Worm (Caenorhabditis elegans) whole organism, young adult: ENCODE results near the gene C35A5.3.

Experiments used
- B0019.2 ChIP-seq: fragments of 200-800 bp; sonication (Bioruptor generic); conservative IDR thresholded peaks from 2 replicates; pipeline ENCODE4 v1.3.6; 2022; ENCODE audit warnings: missing genetic modification reagents, missing genetic modification characterization, missing compliant biosample characterization
- B0261.1 ChIP-seq: sonication (generic microtip); optimal IDR thresholded peaks from 2 replicates; lab custom pipeline; 2016; ENCODE audit warnings: mild to moderate bottlenecking, missing genetic modification characterization, moderate library complexity, missing compliant biosample characterization
- C17E4.6 ChIP-seq: fragments of 200-800 bp; sonication (Bioruptor generic); IDR thresholded peaks from 2 replicates; pipeline ENCODE4 v1.3.6; 2022; ENCODE audit warnings: missing genetic modification reagents, missing genetic modification characterization, missing compliant biosample characterization
- D2030.7 ChIP-seq: fragments of 200-800 bp; sonication (Bioruptor generic); IDR thresholded peaks from 2 replicates; pipeline ENCODE4 v1.3.6; 2022; ENCODE audit warnings: missing genetic modification reagents, missing genetic modification characterization, missing compliant biosample characterization
- F37B4.10 ChIP-seq: fragments of 200-800 bp; sonication (Bioruptor generic); IDR thresholded peaks from 2 replicates; pipeline ENCODE4 v1.3.6; 2022; ENCODE audit warnings: missing genetic modification characterization, missing compliant biosample characterization
- F39B2.1 ChIP-seq: fragments of 200-800 bp; sonication (Bioruptor generic); IDR thresholded peaks from 2 replicates; pipeline ENCODE4 v1.3.6; 2022; ENCODE audit warnings: missing genetic modification reagents, missing genetic modification characterization, missing compliant biosample characterization
- F57A8.1 ChIP-seq: fragments of 200-800 bp; sonication (Bioruptor generic); optimal IDR thresholded peaks from 2 replicates; lab custom pipeline; 2018; ENCODE audit warnings: mild to moderate bottlenecking, missing genetic modification characterization, moderate library complexity, missing compliant biosample characterization
- T07F8.4 ChIP-seq: sonication (generic microtip); optimal IDR thresholded peaks from 2 replicates; lab custom pipeline; 2016; ENCODE audit warnings: mild to moderate bottlenecking, missing genetic modification characterization, moderate library complexity, missing compliant biosample characterization
- Y56A3A.18 ChIP-seq: fragments of 200-800 bp; sonication (Bioruptor generic); IDR thresholded peaks from 2 replicates; pipeline ENCODE4 v1.3.6; 2022; ENCODE audit warnings: missing genetic modification reagents, missing genetic modification characterization, missing compliant biosample characterization
- Y79H2A.3 ChIP-seq: fragments of 200-800 bp; sonication (Bioruptor generic); conservative IDR thresholded peaks from 2 replicates; pipeline ENCODE4 v1.3.6; 2022; ENCODE audit warnings: missing genetic modification reagents, missing genetic modification characterization, missing compliant biosample characterization
- Y95B8A.8 ChIP-seq: fragments of 200-800 bp; sonication (Bioruptor generic); IDR thresholded peaks from 2 replicates; pipeline ENCODE4 v1.3.6; 2022; ENCODE audit warnings: missing genetic modification reagents, missing genetic modification characterization, missing compliant biosample characterization
- ama-1 ChIP-seq, 3 experiments: fragments of 150-350 bp in 1 of 3; sonication (generic microtip) in 2 of 3; optimal IDR thresholded peaks; 2 replicates each; lab custom pipeline; 2014 to 2018; ENCODE audit warnings: missing biosample characterization in 2 of 3, missing genetic modification characterization in 2 of 3, missing genetic modification reagents in 2 of 3
- attf-5 ChIP-seq: fragments of 200-800 bp; sonication (Bioruptor generic); optimal IDR thresholded peaks from 2 replicates; lab custom pipeline; 2018; ENCODE audit warnings: mild to moderate bottlenecking, missing genetic modification characterization, missing compliant biosample characterization
- bed-1 ChIP-seq: fragments of 200-800 bp; sonication (Bioruptor generic); IDR thresholded peaks from 2 replicates; pipeline ENCODE4 v1.3.6; 2022; ENCODE audit warnings: missing genetic modification reagents, missing genetic modification characterization, missing compliant biosample characterization
- cebp-1 ChIP-seq, 2 experiments: fragments of 200-800 bp in 1 of 2; sonication (Bioruptor generic) in 1 of 2; sonication (generic microtip) in 1 of 2; IDR thresholded peaks in 1 of 2; optimal IDR thresholded peaks in 1 of 2; 2 replicates each; pipeline versions ENCODE4 v1.3.6 to Lab custom; 2017 to 2022; ENCODE audit warnings: missing compliant biosample characterization in 2 of 2, missing genetic modification characterization in 2 of 2, mild to moderate bottlenecking in 1 of 2, missing genetic modification reagents in 1 of 2, moderate library complexity in 1 of 2
- ceh-40 ChIP-seq: fragments of 200-800 bp; sonication (Bioruptor generic); IDR thresholded peaks from 2 replicates; pipeline ENCODE4 v1.3.6; 2022; ENCODE audit warnings: missing genetic modification characterization, missing compliant biosample characterization
- ceh-79 ChIP-seq: sonication (generic microtip); optimal IDR thresholded peaks from 2 replicates; lab custom pipeline; 2017; ENCODE audit warnings: mild to moderate bottlenecking, missing genetic modification characterization, missing compliant biosample characterization
- chd-7 ChIP-seq: sonication (generic microtip); optimal IDR thresholded peaks from 2 replicates; lab custom pipeline; 2016; ENCODE audit warnings: mild to moderate bottlenecking, missing genetic modification characterization, moderate library complexity, missing compliant biosample characterization
- dpff-1 ChIP-seq: sonication (generic microtip); optimal IDR thresholded peaks from 2 replicates; lab custom pipeline; 2017; ENCODE audit warnings: mild to moderate bottlenecking, missing genetic modification characterization, missing compliant biosample characterization
- egl-18 ChIP-seq: fragments of 200-800 bp; sonication (Bioruptor generic); IDR thresholded peaks from 2 replicates; pipeline ENCODE4 v1.3.6; 2022; ENCODE audit warnings: missing genetic modification reagents, missing genetic modification characterization, missing compliant biosample characterization
- egrh-3 ChIP-seq: fragments of 200-800 bp; sonication (Bioruptor generic); IDR thresholded peaks from 2 replicates; pipeline ENCODE4 v1.3.6; 2022; ENCODE audit warnings: missing genetic modification reagents, missing genetic modification characterization, missing compliant biosample characterization
- ekl-4 ChIP-seq: fragments of 200-800 bp; sonication (Bioruptor generic); IDR thresholded peaks from 2 replicates; pipeline ENCODE4 v1.3.6; 2022; ENCODE audit warnings: missing genetic modification reagents, missing genetic modification characterization, missing compliant biosample characterization
- ets-4 ChIP-seq: fragments of 200-800 bp; sonication (Bioruptor generic); optimal IDR thresholded peaks from 2 replicates; lab custom pipeline; 2018; ENCODE audit warnings: mild to moderate bottlenecking, missing genetic modification characterization, missing compliant biosample characterization
- fkh-3 ChIP-seq: sonication (generic microtip); optimal IDR thresholded peaks from 2 replicates; lab custom pipeline; 2016; ENCODE audit warnings: mild to moderate bottlenecking, missing genetic modification characterization, missing compliant biosample characterization
- hlh-12 ChIP-seq: sonication (generic microtip); optimal IDR thresholded peaks from 2 replicates; lab custom pipeline; 2016; ENCODE audit warnings: missing genetic modification characterization, missing compliant biosample characterization
- hsf-1 ChIP-seq: fragments of 200-800 bp; sonication (Bioruptor generic); IDR thresholded peaks from 2 replicates; pipeline ENCODE4 v1.3.6; 2022; ENCODE audit warnings: missing genetic modification reagents, missing genetic modification characterization, missing compliant biosample characterization
- let-607 ChIP-seq, 2 experiments: fragments of 200-800 bp in 1 of 2; sonication (Bioruptor generic) in 1 of 2; sonication (generic microtip) in 1 of 2; optimal IDR thresholded peaks; 2 replicates each; lab custom pipeline; 2016 to 2018; ENCODE audit warnings: mild to moderate bottlenecking in 2 of 2, missing compliant biosample characterization in 2 of 2, missing genetic modification characterization in 2 of 2, moderate library complexity in 2 of 2, missing genotype in 1 of 2
- lin-26 ChIP-seq: fragments of 200-800 bp; sonication (Bioruptor generic); IDR thresholded peaks from 2 replicates; pipeline ENCODE4 v1.3.6; 2022; ENCODE audit warnings: missing genetic modification reagents, missing genetic modification characterization, missing compliant biosample characterization
- lin-40 ChIP-seq: sonication (generic microtip); optimal IDR thresholded peaks from 2 replicates; lab custom pipeline; 2016; ENCODE audit warnings: missing genetic modification characterization, mild to moderate bottlenecking, missing compliant biosample characterization, missing genotype, missing genetic modification reagents
- lin-54 ChIP-seq: fragments of 200-800 bp; sonication (Bioruptor generic); optimal IDR thresholded peaks from 2 replicates; lab custom pipeline; 2018; ENCODE audit warnings: mild to moderate bottlenecking, missing genetic modification characterization, missing compliant biosample characterization
- madf-10 ChIP-seq: sonication (generic microtip); optimal IDR thresholded peaks from 2 replicates; lab custom pipeline; 2016; ENCODE audit warnings: mild to moderate bottlenecking, missing genetic modification characterization, missing compliant biosample characterization
- madf-3 ChIP-seq: fragments of 200-800 bp; sonication (Bioruptor generic); IDR thresholded peaks from 2 replicates; pipeline ENCODE4 v1.3.6; 2022; ENCODE audit warnings: missing genetic modification reagents, missing genetic modification characterization, missing compliant biosample characterization
- madf-8 ChIP-seq: fragments of 200-800 bp; sonication (Bioruptor generic); conservative IDR thresholded peaks from 2 replicates; pipeline ENCODE4 v1.3.6; 2022; ENCODE audit warnings: missing genetic modification reagents, missing genetic modification characterization, missing compliant biosample characterization
- mcd-1 ChIP-seq: fragments of 200-800 bp; sonication (Bioruptor generic); IDR thresholded peaks from 2 replicates; pipeline ENCODE4 v1.3.6; 2022; ENCODE audit warnings: missing genetic modification reagents, missing genetic modification characterization, missing compliant biosample characterization
- mel-28 ChIP-seq: sonication (generic microtip); optimal IDR thresholded peaks from 2 replicates; lab custom pipeline; 2016; ENCODE audit warnings: borderline replicate concordance, mild to moderate bottlenecking, missing genetic modification characterization, missing compliant biosample characterization
- mes-4 ChIP-seq: sonication (generic microtip); optimal IDR thresholded peaks from 2 replicates; lab custom pipeline; 2016; ENCODE audit warnings: missing genotype, missing genetic modification characterization, missing compliant biosample characterization
- nfyb-1 ChIP-seq: fragments of 200-800 bp; sonication (Bioruptor generic); IDR thresholded peaks from 2 replicates; pipeline ENCODE4 v1.3.6; 2022; ENCODE audit warnings: missing genetic modification reagents, missing genetic modification characterization, missing compliant biosample characterization
- nhr-80 ChIP-seq: sonication (generic microtip); optimal IDR thresholded peaks from 2 replicates; lab custom pipeline; 2016; ENCODE audit warnings: missing genetic modification characterization, missing compliant biosample characterization
- pha-4 ChIP-seq: fragments of 150-350 bp; sonication (generic microtip); optimal IDR thresholded peaks from 2 replicates; lab custom pipeline; 2014; ENCODE audit warnings: missing biosample characterization, missing genetic modification reagents, missing genetic modification characterization
- somi-1 ChIP-seq: fragments of 200-800 bp; sonication (Bioruptor generic); optimal IDR thresholded peaks from 2 replicates; lab custom pipeline; 2018; ENCODE audit warnings: mild to moderate bottlenecking, missing genetic modification characterization, missing compliant biosample characterization
- tbp1 ChIP-seq: fragments of 200-800 bp; sonication (Bioruptor generic); optimal IDR thresholded peaks from 2 replicates; lab custom pipeline; 2018; ENCODE audit warnings: mild to moderate bottlenecking, missing genetic modification characterization, missing compliant biosample characterization
- unc-62 ChIP-seq: fragments of 150-350 bp; optimal IDR thresholded peaks from 2 replicates; lab custom pipeline; 2014; ENCODE audit warnings: missing biosample characterization, missing genetic modification reagents, missing genetic modification characterization
- xnd-1 ChIP-seq: sonication (generic microtip); optimal IDR thresholded peaks from 2 replicates; lab custom pipeline; 2016; ENCODE audit warnings: missing genotype, missing genetic modification reagents, missing genetic modification characterization, missing compliant biosample characterization
- ztf-22 ChIP-seq: fragments of 200-800 bp; sonication (Bioruptor generic); optimal IDR thresholded peaks from 2 replicates; lab custom pipeline; 2018; ENCODE audit warnings: mild to moderate bottlenecking, missing genetic modification characterization, moderate library complexity, missing compliant biosample characterization
- ztf-25 ChIP-seq: fragments of 200-800 bp; sonication (Bioruptor generic); IDR thresholded peaks from 2 replicates; pipeline ENCODE4 v1.3.6; 2022; ENCODE audit warnings: missing genetic modification reagents, missing genetic modification characterization, missing compliant biosample characterization
- ztf-26 ChIP-seq: sonication (generic microtip); optimal IDR thresholded peaks from 2 replicates; lab custom pipeline; 2017; ENCODE audit warnings: missing genetic modification characterization, missing compliant biosample characterization
- ztf-28 ChIP-seq: fragments of 200-800 bp; sonication (Bioruptor generic); IDR thresholded peaks from 2 replicates; pipeline ENCODE4 v1.3.6; 2022; ENCODE audit warnings: missing genetic modification reagents, missing genetic modification characterization, missing compliant biosample characterization
- ztf-3 ChIP-seq: fragments of 200-800 bp; sonication (Bioruptor generic); optimal IDR thresholded peaks from 2 replicates; lab custom pipeline; 2018; ENCODE audit warnings: mild to moderate bottlenecking, missing genetic modification characterization, missing compliant biosample characterization
- ztf-6 ChIP-seq: fragments of 200-800 bp; sonication (Bioruptor generic); IDR thresholded peaks from 2 replicates; pipeline ENCODE4 v1.3.6; 2022; ENCODE audit warnings: missing genetic modification reagents, missing genetic modification characterization, missing compliant biosample characterization

Gene C35A5.3

ce11 chrV:10536808-10537207 is 35.6 kb upstream of the C35A5.3 start (continued):
- TF ChIP-seq ama-1 (optimal IDR thresholded peaks at IDR 0.05; lab: Kevin White, UChicago) (no peak), ama-1 (GFP tag; optimal IDR thresholded peaks at IDR 0.05; lab: Kevin White, UChicago) (no peak), let-607 (tag; optimal IDR thresholded peaks at IDR 0.05; lab: Kevin White, UChicago) (peak; percentile 52 to 74), ekl-4 (peak; percentile 79), F37B4.10 (GFP tag; lab: Robert Waterston, UW) (no peak), Y56A3A.18 (GFP tag; lab: Robert Waterston, UW) (no peak), ceh-40 (GFP tag; lab: Robert Waterston, UW) (no peak), lin-54 (GFP tag; lab: Kevin White, UChicago) (peak; percentile 94), B0019.2 (GFP tag; lab: Robert Waterston, UW) (no peak), somi-1 (peak; percentile 78), ztf-3 (no peak), hlh-12 (tag; lab: Kevin White, UChicago) (no peak), T07F8.4 (tag; lab: Kevin White, UChicago) (no peak), hsf-1 (peak; percentile 56; the same call in 1 of the 2 replicates), lin-26 (peak; percentile 47; the same call in 1 of the 2 replicates), nhr-80 (tag; lab: Kevin White, UChicago) (peak; percentile 75), mes-4 (tag; lab: Kevin White, UChicago) (no peak), Y95B8A.8 (GFP tag; lab: Robert Waterston, UW) (no peak), bed-1 (no peak), madf-10 (tag; lab: Kevin White, UChicago) (peak; percentile 63), egrh-3 (GFP tag; lab: Robert Waterston, UW) (no peak), C17E4.6 (GFP tag; lab: Robert Waterston, UW) (no peak), ets-4 (GFP tag; lab: Kevin White, UChicago) (no peak), ztf-25 (GFP tag; lab: Robert Waterston, UW) (no peak), Y79H2A.3 (no peak), xnd-1 (tag; lab: Kevin White, UChicago) (no peak), tbp1 (GFP tag; lab: Kevin White, UChicago) (peak; percentile 54), chd-7 (tag; lab: Kevin White, UChicago) (peak; percentile 48), ztf-6 (GFP tag; lab: Robert Waterston, UW) (0 out of 2 replicates have a peak, but pooled peaks have one; percentile 45), ztf-22 (peak; percentile 3), pha-4 (no peak), fkh-3 (no peak), egl-18 (GFP tag; lab: Robert Waterston, UW) (no peak), dpff-1 (tag; lab: Kevin White, UChicago) (no peak), mel-28 (tag; lab: Kevin White, UChicago) (no peak), unc-62 (GFP tag; lab: Kevin White, UChicago) (no peak), madf-8 (GFP tag; lab: Robert Waterston, UW) (0 out of 2 replicates have a peak, but pooled peaks have one; percentile 6), F57A8.1 (GFP tag; lab: Kevin White, UChicago) (no peak), ztf-28 (GFP tag; lab: Robert Waterston, UW) (no peak), lin-40 (tag; lab: Kevin White, UChicago) (peak; percentile 89), B0261.1 (tag; lab: Kevin White, UChicago) (no peak), mcd-1 (peak; percentile 82), cebp-1 (GFP tag; IDR thresholded peaks at IDR 0.05; lab: Robert Waterston, UW) (0 out of 2 replicates have a peak, but pooled peaks have one; percentile 46), cebp-1 (tag; optimal IDR thresholded peaks at IDR 0.05; lab: Kevin White, UChicago) (peak; percentile 90), D2030.7 (GFP tag; lab: Robert Waterston, UW) (no peak), nfyb-1 (GFP tag; lab: Robert Waterston, UW) (peak; percentile 82), attf-5 (peak; percentile 90), madf-3 (GFP tag; lab: Robert Waterston, UW) (no peak), ceh-79 (tag; lab: Kevin White, UChicago) (no peak), F39B2.1 (GFP tag; lab: Robert Waterston, UW) (no peak), ztf-26 (tag; lab: Kevin White, UChicago) (peak; percentile 49)
